Fruit fly (Drosophila melanogaster) whole organism, embryonic: ENCODE data around the gene nod.

Experiments used
- CG6854 ChIP-seq: fragments of 200-800 bp; sonication (Bioruptor generic); optimal IDR thresholded peaks from 3 replicates; lab custom pipeline; 2017; ENCODE audit warnings: missing biosample characterization, mild to moderate bottlenecking, missing genetic modification characterization
- Dip3 ChIP-seq: fragments of 200-800 bp; sonication (Bioruptor generic); optimal IDR thresholded peaks from 3 replicates; lab custom pipeline; 2016; ENCODE audit warnings: missing biosample characterization, missing genetic modification characterization
- HLH54F ChIP-seq: fragments of 200-800 bp; sonication (Bioruptor generic); optimal IDR thresholded peaks from 3 replicates; lab custom pipeline; 2016; ENCODE audit warnings: missing biosample characterization, missing genetic modification characterization
- Sox100B ChIP-seq: fragments of 200-800 bp; sonication (Bioruptor generic); optimal IDR thresholded peaks from 3 replicates; lab custom pipeline; 2018; ENCODE audit warnings: missing biosample characterization, mild to moderate bottlenecking, missing genetic modification characterization
- Xbp1 ChIP-seq: fragments of 200-800 bp; sonication (Bioruptor generic); optimal IDR thresholded peaks from 3 replicates; lab custom pipeline; 2016; ENCODE audit warnings: missing biosample characterization, mild to moderate bottlenecking, missing genetic modification characterization
- ewg ChIP-seq: fragments of 200-800 bp; sonication (Bioruptor generic); optimal IDR thresholded peaks from 3 replicates; lab custom pipeline; 2017; ENCODE audit warnings: mild to moderate bottlenecking, missing biosample characterization, missing genetic modification reagents, missing genetic modification characterization
- insv ChIP-seq, 2 experiments: fragments of 200-800 bp; sonication (Bioruptor generic); optimal IDR thresholded peaks; 3 replicates each; lab custom pipeline; 2016 to 2018; ENCODE audit warnings: missing biosample characterization in 2 of 2, missing genetic modification characterization in 2 of 2
- ranshi ChIP-seq: fragments of 200-800 bp; sonication (Bioruptor generic); IDR thresholded peaks from 2 replicates; pipeline ENCODE4 v1.3.6; 2022; ENCODE audit warnings: missing biosample characterization, missing genetic modification characterization
- tup ChIP-seq: fragments of 200-800 bp; sonication (Bioruptor generic); optimal IDR thresholded peaks from 2 replicates; lab custom pipeline; 2016; ENCODE audit warnings: missing biosample characterization, mild to moderate bottlenecking, missing genetic modification characterization, moderate library complexity

DNA sequence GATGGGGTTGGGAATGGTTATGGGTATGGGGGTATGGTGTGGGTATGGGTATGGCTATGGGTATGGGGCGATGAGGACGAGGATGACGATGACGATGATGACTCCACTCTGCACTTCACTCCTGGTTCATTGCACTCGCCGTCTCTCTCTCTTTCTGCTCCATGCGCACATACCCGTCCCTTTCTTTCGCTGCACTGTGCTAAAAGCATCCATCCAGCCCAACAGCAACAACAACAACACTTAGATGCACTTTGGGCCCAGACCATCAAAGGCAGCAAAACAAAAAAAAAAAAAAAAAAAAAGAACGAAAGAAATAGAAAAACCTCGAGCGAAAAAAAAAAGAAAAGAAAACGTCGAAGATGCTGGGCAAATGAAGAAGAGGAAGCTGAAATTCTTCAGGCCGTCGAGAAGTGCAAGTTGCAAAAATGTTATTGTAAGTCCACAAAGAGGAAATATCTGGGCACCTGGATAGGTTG lies 35.6 kb upstream of the nod start:
- TF ChIP-seq tup (GFP tag; lab: Kevin White, UChicago) (no peak), Sox100B (GFP tag; lab: Kevin White, UChicago) (no peak), insv (GFP tag; optimal IDR thresholded peaks at IDR 0.05; lab: Kevin White, UChicago) (no peak), ranshi (GFP tag; lab: Robert Waterston, UW) (no peak), HLH54F (GFP tag; lab: Kevin White, UChicago) (no peak), CG6854 (GFP tag; lab: Kevin White, UChicago) (no peak), ewg (GFP tag; lab: Kevin White, UChicago) (no peak), Xbp1 (GFP tag; lab: Kevin White, UChicago) (no peak), Dip3 (no peak)
